Worm (Caenorhabditis elegans) whole organism, L3 larva: ENCODE data around the gene D1054.1.

ENCODE experiments used
- R02D3.7 ChIP-seq: fragments of 150-350 bp; optimal IDR thresholded peaks from 2 replicates; lab custom pipeline; 2014; ENCODE audit warnings: missing biosample characterization, missing genetic modification characterization
- ama-1 ChIP-seq: fragments of 150-350 bp; optimal IDR thresholded peaks from 2 replicates; lab custom pipeline; 2018
- nhr-237 ChIP-seq: fragments of 150-350 bp; optimal IDR thresholded peaks from 2 replicates; lab custom pipeline; 2014; ENCODE audit warnings: missing biosample characterization, missing genetic modification characterization

DNA sequence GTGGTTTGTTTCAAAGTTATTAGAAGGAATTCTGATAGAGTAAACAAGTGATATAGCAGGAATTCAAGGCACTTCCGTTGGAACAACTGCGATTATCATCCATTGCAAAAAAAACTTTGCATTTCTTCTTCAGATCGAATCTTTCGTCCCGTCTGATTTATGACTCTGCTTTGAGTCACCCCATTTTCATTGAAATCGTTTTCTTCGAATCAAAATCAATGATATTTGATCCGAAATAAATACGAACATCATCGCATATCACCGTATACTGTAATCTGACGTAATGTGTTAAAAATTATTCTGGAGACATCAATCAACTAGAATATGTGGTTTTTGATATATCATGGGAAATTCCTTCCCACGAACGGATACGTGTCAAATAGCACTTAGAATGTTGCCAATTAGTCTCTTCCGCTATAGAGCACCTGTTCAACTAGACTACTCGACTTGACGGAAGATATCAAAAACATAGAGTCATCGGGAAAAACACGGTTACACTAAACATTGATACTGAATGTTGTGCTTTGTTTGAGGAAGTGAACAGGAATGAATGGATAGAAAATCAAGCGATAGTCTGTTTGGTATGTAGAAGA, 39.1 kb downstream of the D1054.1 start:
- TF ChIP-seq ama-1 (no peak), R02D3.7 (tag; lab: Kevin White, UChicago) (no peak), nhr-237 (tag; lab: Kevin White, UChicago) (no peak)
